Worm (Caenorhabditis elegans): Measurements from ENCODE around the gene aak-2.

DNA sequence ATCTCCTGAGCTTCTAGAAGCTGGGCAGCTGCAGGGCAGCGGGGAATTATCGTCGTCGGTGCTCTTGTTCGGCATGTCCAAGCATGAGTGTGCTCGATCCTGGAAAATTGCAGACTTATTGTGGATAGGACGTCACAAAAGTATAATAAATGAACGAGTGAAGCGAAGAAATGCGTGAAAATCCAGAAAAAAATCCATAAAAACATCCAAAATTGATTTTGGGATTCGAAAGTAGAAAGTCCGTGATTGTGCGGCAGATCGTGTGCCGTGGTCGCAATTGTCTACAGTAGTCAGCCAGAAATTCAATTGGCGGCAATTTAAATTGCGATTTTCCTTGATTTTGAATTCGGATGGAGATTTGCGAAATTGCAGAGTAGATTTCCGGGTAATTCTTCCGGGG, 40.4 kb downstream of the aak-2 start, which contains the start of gene F41G4.7:
- TF ChIP-seq ceh-82 (tag; optimal IDR thresholded peaks at IDR 0.05) (no peak), aly-2 (tag; optimal IDR thresholded peaks at IDR 0.05) (no peak), zag-1 (tag; optimal IDR thresholded peaks at IDR 0.05) (no peak), egl-27 (tag; optimal IDR thresholded peaks at IDR 0.05) (no peak), nhr-11 (tag; optimal IDR thresholded peaks at IDR 0.05) (no peak)
